Worm (Caenorhabditis elegans) whole organism, L4 larva: ENCODE measurements around the gene nhr-35.

Experiments used
- ZK546.5 ChIP-seq, 2 experiments: sonication (generic microtip); optimal IDR thresholded peaks; 2 replicates each; lab custom pipeline; 2017; ENCODE audit warnings: missing biosample characterization in 2 of 2, missing genetic modification characterization in 2 of 2
- aha-1 ChIP-seq: fragments of 150-350 bp; peaks from one replicate; lab custom pipeline; 2014; ENCODE audit warnings: missing biosample characterization, missing genetic modification characterization
- ceh-82 ChIP-seq: sonication (generic microtip); optimal IDR thresholded peaks from 2 replicates; lab custom pipeline; 2017; ENCODE audit warnings: missing biosample characterization, missing genetic modification characterization
- lin-29 ChIP-seq: fragments of 200-800 bp; sonication (Bioruptor generic); IDR thresholded peaks from 2 replicates; pipeline ENCODE4 v1.3.6; 2022; ENCODE audit warnings: missing genetic modification reagents, missing genetic modification characterization, missing compliant biosample characterization
- nhr-237 ChIP-seq: sonication (generic microtip); optimal IDR thresholded peaks from 2 replicates; lab custom pipeline; 2017; ENCODE audit warnings: missing biosample characterization, missing genetic modification characterization
- pha-4 ChIP-seq, 2 experiments: fragments of 150-350 bp in 1 of 2; fragments of 200-800 bp in 1 of 2; sonication (Bioruptor generic) in 1 of 2; IDR thresholded peaks in 1 of 2; optimal IDR thresholded peaks in 1 of 2; 2 replicates each; pipeline versions ENCODE4 v1.3.6 to Lab custom; 2014 to 2022; ENCODE audit warnings: missing genetic modification characterization in 2 of 2, missing genetic modification reagents in 2 of 2, missing biosample characterization in 1 of 2, missing compliant biosample characterization in 1 of 2
- vab-7 ChIP-seq: fragments of 200-800 bp; sonication (Bioruptor generic); IDR thresholded peaks from 2 replicates; pipeline ENCODE4 v1.3.6; 2022; ENCODE audit warnings: missing genetic modification reagents, missing genetic modification characterization, missing compliant biosample characterization

DNA sequence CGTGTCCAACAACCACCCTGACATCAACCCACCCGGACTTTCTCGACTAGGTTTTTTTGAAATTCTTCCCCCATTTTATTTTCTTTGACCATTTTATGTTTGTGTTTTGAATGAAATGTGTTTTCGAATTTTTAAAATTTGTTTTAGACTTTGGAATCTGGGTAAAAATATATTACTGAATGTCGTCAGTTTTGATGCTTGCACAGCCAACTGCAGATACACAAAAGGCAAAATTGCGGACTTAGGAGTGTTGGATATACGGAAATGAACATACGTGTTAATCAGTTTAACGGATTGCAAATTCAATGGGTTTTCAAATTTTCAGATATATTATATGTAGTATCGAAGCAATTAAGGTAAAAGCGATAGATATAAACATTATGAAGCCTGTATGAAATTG is 15.7 kb upstream of the nhr-35 start:
- TF ChIP-seq aha-1 (tag; lab: Kevin White, UChicago) (no peak), vab-7 (no peak), nhr-237 (tag; lab: Kevin White, UChicago) (no peak), ZK546.5 (tag; optimal IDR thresholded peaks at IDR 0.05; lab: Kevin White, UChicago) (no peak), lin-29 (no peak), ceh-82 (no peak), pha-4 (GFP tag; IDR thresholded peaks at IDR 0.05; lab: Robert Waterston, UW) (no peak), pha-4 (tag; optimal IDR thresholded peaks at IDR 0.05; lab: Kevin White, UChicago) (no peak)
